Fruit fly (Drosophila melanogaster) whole organism, prepupa: ENCODE measurements around the gene CG33170.

Experiments
- CG8632 ChIP-seq: fragments of 200-800 bp; sonication (Bioruptor generic); optimal IDR thresholded peaks from 3 replicates; lab custom pipeline; 2016; ENCODE audit warnings: missing biosample characterization, missing genetic modification characterization
- Hr39 ChIP-seq: fragments of 200-800 bp; sonication (Bioruptor generic); optimal IDR thresholded peaks from 2 replicates; lab custom pipeline; 2016; ENCODE audit warnings: missing biosample characterization, missing genetic modification characterization
- Sox15 ChIP-seq: fragments of 200-800 bp; sonication (Bioruptor generic); optimal IDR thresholded peaks from 3 replicates; lab custom pipeline; 2016; ENCODE audit warnings: missing biosample characterization, missing genetic modification characterization
- esn ChIP-seq: fragments of 200-800 bp; sonication (Bioruptor generic); optimal IDR thresholded peaks from 2 replicates; lab custom pipeline; 2016; ENCODE audit warnings: missing biosample characterization, mild to moderate bottlenecking, missing genetic modification characterization, moderate library complexity

DNA sequence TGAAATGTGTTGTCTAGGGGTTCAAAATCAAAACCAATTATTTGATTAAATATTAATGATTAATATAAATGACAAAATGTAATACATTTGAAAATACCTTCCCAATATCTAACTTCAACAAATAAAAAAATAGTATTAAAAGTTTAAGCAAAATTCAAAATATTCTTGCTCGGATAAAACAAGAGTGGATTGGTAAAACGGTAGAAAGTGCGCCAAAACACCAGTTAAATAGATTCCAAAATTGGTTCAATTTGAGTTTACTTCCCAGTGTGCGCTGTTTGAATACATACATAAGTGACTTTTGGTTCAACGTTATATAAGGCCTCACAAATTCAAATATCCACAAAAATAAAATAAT, 640 bp downstream of the CG33170 start:
- TF ChIP-seq Hr39 (GFP tag; lab: Kevin White, UChicago) (peak; percentile 58), Sox15 (GFP tag; lab: Kevin White, UChicago) (peak; percentile 34), esn (GFP tag; lab: Kevin White, UChicago) (peak; percentile 76), CG8632 (peak; percentile 75)
